Fruit fly (Drosophila melanogaster): ENCODE data around the gene tap.

dm6 chr3L:17358490-17358889 lies 992 bp upstream of the tap start:
- TF ChIP-seq GATAd (GFP tag; optimal IDR thresholded peaks at IDR 0.05), result no peak
- TF ChIP-seq psq (GFP tag; optimal IDR thresholded peaks at IDR 0.05), result no peak
- no peak for TF ChIP-seq Dfd (GFP tag; optimal IDR thresholded peaks at IDR 0.05)
- TF ChIP-seq foxo (GFP tag; optimal IDR thresholded peaks at IDR 0.05), result no peak
